Worm (Caenorhabditis elegans): ENCODE measurements around the gene F43D2.6.

DNA sequence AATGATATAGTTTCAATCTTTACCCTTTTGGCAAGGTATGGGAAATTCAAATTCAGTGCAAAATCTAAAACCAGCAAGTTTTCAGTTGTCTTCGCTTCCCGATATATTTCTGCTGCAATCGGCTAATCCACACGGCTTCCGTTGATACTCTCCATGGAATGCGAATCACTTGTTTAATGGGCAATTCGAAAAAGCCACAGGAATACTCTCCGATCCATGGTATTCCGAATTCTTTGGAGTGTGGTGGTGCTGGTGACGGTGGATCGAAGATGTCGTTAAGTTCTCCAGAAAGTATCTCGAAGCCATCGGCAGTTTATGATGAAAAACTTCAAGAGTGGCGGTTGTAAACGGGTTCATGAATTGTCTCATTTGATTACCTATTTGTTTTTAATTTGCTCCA lies 48.3 kb upstream of the F43D2.6 start:
- TF ChIP-seq sdc-2 (tag; optimal IDR thresholded peaks at IDR 0.05): no peak
- TF ChIP-seq che-1 (tag; optimal IDR thresholded peaks at IDR 0.05): no peak

Measured in whole organism, late embryonic.